Comparison of ENCODE assay signal across 5 fruit fly cellular contexts in the genomic region with DNA sequence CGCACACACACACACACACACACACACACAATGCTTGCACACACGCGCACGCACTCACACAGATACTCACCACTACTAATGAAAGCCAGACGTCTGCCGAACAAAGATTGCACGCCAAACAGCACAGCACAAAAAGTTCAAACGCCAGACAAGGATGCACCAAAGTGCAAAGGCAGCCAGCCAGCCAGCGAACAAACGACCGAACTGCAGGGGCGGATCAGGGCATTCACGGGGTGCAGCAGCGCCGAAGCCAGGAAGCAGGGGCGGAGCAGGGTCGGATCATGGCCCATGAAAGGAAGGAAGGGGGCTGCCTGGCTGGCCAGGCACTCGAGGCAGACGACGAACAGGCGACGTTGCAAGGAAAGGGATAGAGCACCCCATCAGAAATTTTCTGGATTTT.
TF ChIP-seq lines count a peak whose summit lies in the region.

No protein-coding gene starts in this region.

- TF ChIP-seq CTCF in whole organism, embryonic (GFP tag; optimal IDR thresholded peaks at IDR 0.05; lab: Kevin White, UChicago), result no peak

TF ChIP-seq in whole organism, 6 proteins besides CTCF, POLR2A, EP300 and RAD21:
- TF ChIP-seq Dll (optimal IDR thresholded peaks at IDR 0.05; lab: Kevin White, UChicago) (peak; percentile 2), EcR (GFP tag; optimal IDR thresholded peaks at IDR 0.05; lab: Kevin White, UChicago) (peak in 1 of 2 experiments; percentile 81), CG8478 (optimal IDR thresholded peaks at IDR 0.05; lab: Kevin White, UChicago) (no peak)
TF ChIP-seq in whole organism: peak in this region for 2.

TF ChIP-seq in whole organism, embryonic, 481 proteins besides CTCF, POLR2A, EP300 and RAD21 (continues in another document):
- TF ChIP-seq Hr39 (optimal IDR thresholded peaks at IDR 0.05; lab: Kevin White, UChicago) (no peak), CG9817 (tag; optimal IDR thresholded peaks at IDR 0.05; lab: Kevin White, UChicago) (no peak), tna (GFP tag; IDR thresholded peaks at IDR 0.05; lab: Robert Waterston, UW; ENCODE audit: partially characterized antibody) (no peak), mld (GFP tag; IDR thresholded peaks at IDR 0.05; lab: Robert Waterston, UW; ENCODE audit: partially characterized antibody) (0 out of 3 replicates have a peak, but pooled peaks have one; percentile 29), CG32767 (GFP tag; IDR thresholded peaks at IDR 0.05; lab: Robert Waterston, UW) (no peak), CG1603 (tag; optimal IDR thresholded peaks at IDR 0.05; lab: Kevin White, UChicago) (no peak), bbx (GFP tag; IDR thresholded peaks at IDR 0.05; lab: Robert Waterston, UW; ENCODE audit: partially characterized antibody) (peak; percentile 33; the same call in 1 of the 2 replicates), Abd-B (GFP tag; optimal IDR thresholded peaks at IDR 0.05; lab: Kevin White, UChicago) (no peak), pan (optimal IDR thresholded peaks at IDR 0.05; lab: Kevin White, UChicago) (no peak), pan (GFP tag; optimal IDR thresholded peaks at IDR 0.05 in 1 of 2, IDR thresholded peaks at IDR 0.05 in 1 of 2) (no peak), H2.0 (GFP tag; IDR thresholded peaks at IDR 0.05; lab: Robert Waterston, UW) (no peak), Atf3 (GFP tag; optimal IDR thresholded peaks at IDR 0.05; lab: Kevin White, UChicago) (no peak), amos (GFP tag; IDR thresholded peaks at IDR 0.05; lab: Robert Waterston, UW; ENCODE audit: partially characterized antibody) (no peak; the same call in 1 of the 2 replicates), gem (tag; optimal IDR thresholded peaks at IDR 0.05; lab: Kevin White, UChicago) (no peak), phol (tag; optimal IDR thresholded peaks at IDR 0.05; lab: Kevin White, UChicago) (no peak), Vsx1 (GFP tag; optimal IDR thresholded peaks at IDR 0.05; lab: Kevin White, UChicago) (no peak), CG7786 (GFP tag; optimal IDR thresholded peaks at IDR 0.05; lab: Kevin White, UChicago) (no peak), Sox102F (GFP tag; optimal IDR thresholded peaks at IDR 0.05; lab: Kevin White, UChicago) (no peak), nerfin-2 (GFP tag; IDR thresholded peaks at IDR 0.05; lab: Robert Waterston, UW; ENCODE audit: partially characterized antibody) (no peak)

TF ChIP-seq in whole organism, prepupa, 60 proteins besides CTCF, POLR2A, EP300 and RAD21:
- TF ChIP-seq Sox102F (GFP tag; optimal IDR thresholded peaks at IDR 0.05; lab: Kevin White, UChicago) (peak; percentile 13), CG8119 (GFP tag; IDR thresholded peaks at IDR 0.05; lab: Robert Waterston, UW) (0 out of 3 replicates have a peak, but pooled peaks have one; percentile 8), ss (GFP tag; optimal IDR thresholded peaks at IDR 0.05; lab: Kevin White, UChicago) (peak in 1 of 2 experiments; percentile 40), CG15336 (GFP tag; IDR thresholded peaks at IDR 0.05; lab: Robert Waterston, UW) (no peak), Hr39 (GFP tag; optimal IDR thresholded peaks at IDR 0.05; lab: Kevin White, UChicago) (peak; percentile 8), CG6792 (GFP tag; optimal IDR thresholded peaks at IDR 0.05; lab: Kevin White, UChicago) (no peak), esn (GFP tag; optimal IDR thresholded peaks at IDR 0.05; lab: Kevin White, UChicago) (no peak), dac (GFP tag; optimal IDR thresholded peaks at IDR 0.05; lab: Kevin White, UChicago) (no peak), CG32006 (GFP tag; optimal IDR thresholded peaks at IDR 0.05; lab: Kevin White, UChicago) (no peak), svp (GFP tag; lab: Kevin White, UChicago) (peak; percentile 84), eg (GFP tag; IDR thresholded peaks at IDR 0.05; lab: Robert Waterston, UW) (peak; percentile 15; the same call in 1 of the 3 replicates), CG11902 (GFP tag; optimal IDR thresholded peaks at IDR 0.05; lab: Kevin White, UChicago) (peak; percentile 95), net (GFP tag; optimal IDR thresholded peaks at IDR 0.05; lab: Kevin White, UChicago) (no peak), fkh (GFP tag; optimal IDR thresholded peaks at IDR 0.05; lab: Kevin White, UChicago) (no peak), CG7368 (GFP tag; optimal IDR thresholded peaks at IDR 0.05; lab: Kevin White, UChicago) (no peak)
TF ChIP-seq in whole organism, prepupa: peak in this region for 7.

TF ChIP-seq in whole organism, pupa, 21 proteins besides CTCF, POLR2A, EP300 and RAD21:
- TF ChIP-seq CG13204 (GFP tag; optimal IDR thresholded peaks at IDR 0.05; lab: Kevin White, UChicago), result peak; percentile 74
- no peak for TF ChIP-seq CG12605 (GFP tag; IDR thresholded peaks at IDR 0.05; lab: Robert Waterston, UW)
- TF ChIP-seq CG9948 (tag; optimal IDR thresholded peaks at IDR 0.05; lab: Kevin White, UChicago), result no peak
- peak; percentile 12; the same call in 1 of the 3 replicates for TF ChIP-seq CG4496 (GFP tag; IDR thresholded peaks at IDR 0.05; lab: Robert Waterston, UW)
- peak; percentile 93 for TF ChIP-seq EcR (GFP tag; optimal IDR thresholded peaks at IDR 0.05; lab: Kevin White, UChicago)
- TF ChIP-seq Snoo (tag; optimal IDR thresholded peaks at IDR 0.05; lab: Kevin White, UChicago), result peak; percentile 32
- TF ChIP-seq CG32121 (GFP tag; IDR thresholded peaks at IDR 0.05; lab: Robert Waterston, UW), result peak; percentile 34
TF ChIP-seq in whole organism, pupa: peak in this region for 5.

TF ChIP-seq in whole organism, wandering third instar larva, 38 proteins besides CTCF, POLR2A, EP300 and RAD21:
- peak; percentile 88 for TF ChIP-seq Dif (GFP tag; optimal IDR thresholded peaks at IDR 0.05; lab: Kevin White, UChicago; ENCODE audit: partially characterized antibody)
- no peak for TF ChIP-seq CrebA (GFP tag; optimal IDR thresholded peaks at IDR 0.05; lab: Kevin White, UChicago; ENCODE audit: borderline replicate concordance)
- peak; percentile 10 for TF ChIP-seq CG9705 (GFP tag; optimal IDR thresholded peaks at IDR 0.05; lab: Kevin White, UChicago)
- no peak for TF ChIP-seq tai (GFP tag; optimal IDR thresholded peaks at IDR 0.05; lab: Kevin White, UChicago)
- TF ChIP-seq Myc (optimal IDR thresholded peaks at IDR 0.05; lab: Kevin White, UChicago), result no peak
- no peak for TF ChIP-seq OdsH (GFP tag; optimal IDR thresholded peaks at IDR 0.05; lab: Kevin White, UChicago)
- TF ChIP-seq GATAd (GFP tag; optimal IDR thresholded peaks at IDR 0.05; lab: Kevin White, UChicago), result no peak
- no peak for TF ChIP-seq pan (optimal IDR thresholded peaks at IDR 0.05; lab: Kevin White, UChicago)
- TF ChIP-seq Dfd (GFP tag; optimal IDR thresholded peaks at IDR 0.05; lab: Kevin White, UChicago), result peak; percentile 47
- TF ChIP-seq dmrt93B (GFP tag; optimal IDR thresholded peaks at IDR 0.05; lab: Kevin White, UChicago), result no peak
- TF ChIP-seq woc (GFP tag; optimal IDR thresholded peaks at IDR 0.05; lab: Kevin White, UChicago), result peak; percentile 77
- TF ChIP-seq psq (GFP tag; optimal IDR thresholded peaks at IDR 0.05; lab: Kevin White, UChicago), result peak; percentile 12
- no peak for TF ChIP-seq Jra (GFP tag; optimal IDR thresholded peaks at IDR 0.05; lab: Kevin White, UChicago)
- TF ChIP-seq Hr83 (GFP tag; optimal IDR thresholded peaks at IDR 0.05; lab: Kevin White, UChicago; ENCODE audit: poor library complexity, severe bottlenecking), result no peak
- TF ChIP-seq h (GFP tag; optimal IDR thresholded peaks at IDR 0.05; lab: Kevin White, UChicago), result no peak
- no peak for TF ChIP-seq sage (GFP tag; optimal IDR thresholded peaks at IDR 0.05; lab: Kevin White, UChicago)
- peak; percentile 44 for TF ChIP-seq Hnf4 (GFP tag; optimal IDR thresholded peaks at IDR 0.05; lab: Kevin White, UChicago)
- TF ChIP-seq br (GFP tag; optimal IDR thresholded peaks at IDR 0.05; lab: Kevin White, UChicago), result peak; percentile 57
- no peak for TF ChIP-seq CG32264 (GFP tag; optimal IDR thresholded peaks at IDR 0.05; lab: Kevin White, UChicago)
- TF ChIP-seq HLH106 (tag; optimal IDR thresholded peaks at IDR 0.05; lab: Kevin White, UChicago), result no peak
- TF ChIP-seq rgr (GFP tag; optimal IDR thresholded peaks at IDR 0.05; lab: Kevin White, UChicago), result no peak
- no peak for TF ChIP-seq foxo (GFP tag; optimal IDR thresholded peaks at IDR 0.05; lab: Kevin White, UChicago)
- TF ChIP-seq lola (GFP tag; optimal IDR thresholded peaks at IDR 0.05; lab: Kevin White, UChicago), result no peak
- TF ChIP-seq ey (GFP tag; optimal IDR thresholded peaks at IDR 0.05; lab: Kevin White, UChicago), result no peak
- TF ChIP-seq dl (GFP tag; optimal IDR thresholded peaks at IDR 0.05; lab: Kevin White, UChicago; ENCODE audit: insufficient read depth in 1 of 2, partially characterized antibody in 2 of 2), result peak in 1 of 2 experiments; percentile 43
- no peak for TF ChIP-seq Sp1 (GFP tag; optimal IDR thresholded peaks at IDR 0.05; lab: Kevin White, UChicago)
- no peak for TF ChIP-seq usp (GFP tag; optimal IDR thresholded peaks at IDR 0.05; lab: Kevin White, UChicago)
- TF ChIP-seq N (GFP tag; optimal IDR thresholded peaks at IDR 0.05; lab: Kevin White, UChicago), result no peak
- TF ChIP-seq brk (GFP tag; optimal IDR thresholded peaks at IDR 0.05; lab: Kevin White, UChicago), result no peak
- no peak for TF ChIP-seq Mio (GFP tag; optimal IDR thresholded peaks at IDR 0.05; lab: Kevin White, UChicago)
- TF ChIP-seq Abd-B (GFP tag; optimal IDR thresholded peaks at IDR 0.05; lab: Kevin White, UChicago), result no peak
- peak; percentile 31 for TF ChIP-seq Vsx2 (GFP tag; optimal IDR thresholded peaks at IDR 0.05; lab: Kevin White, UChicago; ENCODE audit: partially characterized antibody)
- TF ChIP-seq Rel (GFP tag; optimal IDR thresholded peaks at IDR 0.05; lab: Kevin White, UChicago), result peak; percentile 24
- no peak for TF ChIP-seq Rel (tag; optimal IDR thresholded peaks at IDR 0.05; lab: Kevin White, UChicago)
- peak; percentile 5 for TF ChIP-seq jim (GFP tag; optimal IDR thresholded peaks at IDR 0.05; lab: Kevin White, UChicago)
- TF ChIP-seq fru (GFP tag; optimal IDR thresholded peaks at IDR 0.05; lab: Kevin White, UChicago), result peak; percentile 19
